Worm (Caenorhabditis elegans) whole organism, L2 larva: Measurements from ENCODE around the gene rpia-1.

Experiments used
- C34F6.9 ChIP-seq: fragments of 150-350 bp; optimal IDR thresholded peaks from 2 replicates; lab custom pipeline; 2014; ENCODE audit warnings: missing biosample characterization, missing genetic modification characterization
- F13H6.1 ChIP-seq: sonication (generic microtip); optimal IDR thresholded peaks from 2 replicates; lab custom pipeline; 2016; ENCODE audit warnings: missing genetic modification characterization, missing compliant biosample characterization
- R02D3.7 ChIP-seq: fragments of 150-350 bp; optimal IDR thresholded peaks from 2 replicates; lab custom pipeline; 2014; ENCODE audit warnings: missing biosample characterization, missing genetic modification characterization
- Y55F3AM.14 ChIP-seq: fragments of 200-800 bp; sonication (Bioruptor generic); optimal IDR thresholded peaks from 2 replicates; lab custom pipeline; 2018; ENCODE audit warnings: mild to moderate bottlenecking, missing genetic modification characterization, missing compliant biosample characterization
- ZK546.5 ChIP-seq: sonication (generic microtip); optimal IDR thresholded peaks from 2 replicates; lab custom pipeline; 2017; ENCODE audit warnings: missing biosample characterization, missing genetic modification characterization
- alr-1 ChIP-seq: fragments of 150-350 bp; optimal IDR thresholded peaks from 2 replicates; lab custom pipeline; 2014; ENCODE audit warnings: missing biosample characterization, missing genetic modification characterization
- aly-2 ChIP-seq: fragments of 150-350 bp; optimal IDR thresholded peaks from 2 replicates; lab custom pipeline; 2014; ENCODE audit warnings: missing biosample characterization, missing genetic modification characterization
- ama-1 ChIP-seq: fragments of 150-350 bp; optimal IDR thresholded peaks from 2 replicates; lab custom pipeline; 2018; ENCODE audit warnings: inconsistent platforms
- blmp-1 ChIP-seq: sonication (generic microtip); optimal IDR thresholded peaks from 2 replicates; lab custom pipeline; 2017; ENCODE audit warnings: missing genetic modification characterization, mild to moderate bottlenecking, missing compliant biosample characterization, antibody characterized with exemption, moderate library complexity; ENCODE audit not compliant: insufficient read depth
- ceh-16 ChIP-seq: fragments of 150-350 bp; optimal IDR thresholded peaks from 2 replicates; lab custom pipeline; 2014; ENCODE audit warnings: missing biosample characterization, missing genetic modification characterization
- ceh-82 ChIP-seq: fragments of 150-350 bp; optimal IDR thresholded peaks from 2 replicates; lab custom pipeline; 2014; ENCODE audit warnings: missing biosample characterization, missing genetic modification characterization
- crh-2 ChIP-seq: sonication (generic microtip); optimal IDR thresholded peaks from 2 replicates; lab custom pipeline; 2017; ENCODE audit warnings: missing biosample characterization, missing genetic modification characterization
- dmd-4 ChIP-seq: sonication (generic microtip); optimal IDR thresholded peaks from 2 replicates; lab custom pipeline; 2017; ENCODE audit warnings: missing biosample characterization, missing genetic modification characterization
- egl-27 ChIP-seq: sonication (generic microtip); optimal IDR thresholded peaks from 3 replicates; lab custom pipeline; 2017; ENCODE audit warnings: missing biosample characterization, missing genetic modification reagents, missing genetic modification characterization
- elt-1 ChIP-seq: fragments of 150-350 bp; optimal IDR thresholded peaks from 2 replicates; lab custom pipeline; 2014; ENCODE audit warnings: missing biosample characterization, missing genetic modification characterization
- elt-3 ChIP-seq: sonication (generic microtip); optimal IDR thresholded peaks from 2 replicates; lab custom pipeline; 2017; ENCODE audit warnings: missing biosample characterization, missing genetic modification characterization
- fos-1 ChIP-seq: fragments of 150-350 bp; optimal IDR thresholded peaks from 2 replicates; lab custom pipeline; 2014; ENCODE audit warnings: missing biosample characterization, missing genetic modification characterization
- gmeb-1 ChIP-seq: fragments of 150-350 bp; optimal IDR thresholded peaks from 2 replicates; lab custom pipeline; 2014; ENCODE audit warnings: missing biosample characterization, missing genetic modification characterization
- lin-11 ChIP-seq: fragments of 150-350 bp; sonication (generic microtip); optimal IDR thresholded peaks from 2 replicates; lab custom pipeline; 2014; ENCODE audit warnings: missing biosample characterization, missing genetic modification characterization, inconsistent platforms, mixed read lengths
- lin-13 ChIP-seq: fragments of 150-350 bp; optimal IDR thresholded peaks from 2 replicates; lab custom pipeline; 2014; ENCODE audit warnings: missing biosample characterization, missing genetic modification reagents, missing genetic modification characterization
- lin-39 ChIP-seq: fragments of 150-350 bp; optimal IDR thresholded peaks from 2 replicates; lab custom pipeline; 2014; ENCODE audit warnings: missing biosample characterization, missing genetic modification reagents, missing genetic modification characterization
- lsy-2 ChIP-seq, 2 experiments: fragments of 150-350 bp in 1 of 2; sonication (generic microtip) in 1 of 2; optimal IDR thresholded peaks; 2 replicates each; lab custom pipeline; 2014 to 2017; ENCODE audit warnings: missing biosample characterization in 2 of 2, missing genetic modification characterization in 2 of 2
- mab-5 ChIP-seq: fragments of 150-350 bp; optimal IDR thresholded peaks from 2 replicates; lab custom pipeline; 2014; ENCODE audit warnings: missing biosample characterization, missing genetic modification characterization
- mbf-1 ChIP-seq: sonication (generic microtip); optimal IDR thresholded peaks from 2 replicates; lab custom pipeline; 2017; ENCODE audit warnings: missing biosample characterization, missing genetic modification characterization
- mdl-1 ChIP-seq, 2 experiments: fragments of 150-350 bp in 1 of 2; sonication (generic microtip) in 1 of 2; optimal IDR thresholded peaks; 2 replicates each; lab custom pipeline; 2017; ENCODE audit warnings: missing biosample characterization in 2 of 2, missing genetic modification characterization in 2 of 2
- nhr-10 ChIP-seq: sonication (generic microtip); optimal IDR thresholded peaks from 2 replicates; lab custom pipeline; 2017; ENCODE audit warnings: missing biosample characterization, missing genetic modification characterization
- nhr-11 ChIP-seq: fragments of 150-350 bp; optimal IDR thresholded peaks from 2 replicates; lab custom pipeline; 2014; ENCODE audit warnings: missing biosample characterization, missing genetic modification characterization
- nhr-12 ChIP-seq: fragments of 150-350 bp; optimal IDR thresholded peaks from 2 replicates; lab custom pipeline; 2014; ENCODE audit warnings: missing biosample characterization, missing genetic modification characterization
- nhr-129 ChIP-seq: fragments of 150-350 bp; optimal IDR thresholded peaks from 2 replicates; lab custom pipeline; 2014; ENCODE audit warnings: missing biosample characterization, missing genetic modification characterization
- nhr-21 ChIP-seq: fragments of 150-350 bp; optimal IDR thresholded peaks from 2 replicates; lab custom pipeline; 2014; ENCODE audit warnings: missing biosample characterization, missing genetic modification characterization
- nhr-23 ChIP-seq: fragments of 150-350 bp; optimal IDR thresholded peaks from 2 replicates; lab custom pipeline; 2014; ENCODE audit warnings: missing biosample characterization, missing genetic modification reagents, missing genetic modification characterization
- nhr-237 ChIP-seq: fragments of 150-350 bp; optimal IDR thresholded peaks from 2 replicates; lab custom pipeline; 2014; ENCODE audit warnings: missing biosample characterization, missing genetic modification characterization
- nhr-25 ChIP-seq: fragments of 150-350 bp; sonication (generic microtip); optimal IDR thresholded peaks from 3 replicates; lab custom pipeline; 2014; ENCODE audit warnings: missing biosample characterization, missing genetic modification characterization
- nhr-6 ChIP-seq: fragments of 150-350 bp; optimal IDR thresholded peaks from 2 replicates; lab custom pipeline; 2014; ENCODE audit warnings: missing biosample characterization, missing genetic modification characterization
- nhr-77 ChIP-seq: fragments of 150-350 bp; optimal IDR thresholded peaks from 2 replicates; lab custom pipeline; 2014; ENCODE audit warnings: missing biosample characterization, missing genetic modification characterization
- peb-1 ChIP-seq: fragments of 150-350 bp; optimal IDR thresholded peaks from 2 replicates; lab custom pipeline; 2014; ENCODE audit warnings: missing biosample characterization, missing genetic modification characterization
- sem-4 ChIP-seq: fragments of 150-350 bp; optimal IDR thresholded peaks from 2 replicates; lab custom pipeline; 2014; ENCODE audit warnings: missing biosample characterization, missing genetic modification reagents, missing genetic modification characterization
- skn-1 ChIP-seq: sonication (generic microtip); optimal IDR thresholded peaks from 2 replicates; lab custom pipeline; 2017; ENCODE audit warnings: missing biosample characterization, missing genetic modification characterization
- sma-3 ChIP-seq: sonication (generic microtip); optimal IDR thresholded peaks from 2 replicates; lab custom pipeline; 2016; ENCODE audit warnings: missing genetic modification reagents, missing genetic modification characterization, missing compliant biosample characterization
- sma-9 ChIP-seq, 2 experiments: fragments of 150-350 bp in 1 of 2; sonication (generic microtip) in 1 of 2; optimal IDR thresholded peaks; 2 replicates each; lab custom pipeline; 2014 to 2016; ENCODE audit warnings: missing genetic modification characterization in 2 of 2, mild to moderate bottlenecking in 1 of 2, missing biosample characterization in 1 of 2, missing compliant biosample characterization in 1 of 2, missing genetic modification reagents in 1 of 2, moderate library complexity in 1 of 2
- snpc-4 ChIP-seq: fragments of 150-350 bp; optimal IDR thresholded peaks from 2 replicates; lab custom pipeline; 2014; ENCODE audit warnings: missing biosample characterization, missing genetic modification characterization
- unc-39 ChIP-seq: fragments of 150-350 bp; optimal IDR thresholded peaks from 2 replicates; lab custom pipeline; 2014; ENCODE audit warnings: missing biosample characterization, missing genetic modification characterization
- unc-55 ChIP-seq: fragments of 150-350 bp; sonication (generic microtip); optimal IDR thresholded peaks from 3 replicates; lab custom pipeline; 2014; ENCODE audit warnings: missing biosample characterization, missing genetic modification reagents, missing genetic modification characterization
- unc-62 ChIP-seq: fragments of 150-350 bp; optimal IDR thresholded peaks from 2 replicates; lab custom pipeline; 2014; ENCODE audit warnings: missing biosample characterization, missing genetic modification reagents, missing genetic modification characterization
- zag-1 ChIP-seq: fragments of 150-350 bp; optimal IDR thresholded peaks from 2 replicates; lab custom pipeline; 2014; ENCODE audit warnings: missing biosample characterization, missing genetic modification characterization
- ztf-1 ChIP-seq: fragments of 200-800 bp; sonication (Bioruptor generic); conservative IDR thresholded peaks from 2 replicates; pipeline ENCODE4 v1.3.6; 2022; ENCODE audit warnings: missing genetic modification characterization, missing compliant biosample characterization
- ztf-11 ChIP-seq: sonication (generic microtip); optimal IDR thresholded peaks from 2 replicates; lab custom pipeline; 2017; ENCODE audit warnings: missing biosample characterization, missing genetic modification characterization
- ztf-4 ChIP-seq: fragments of 150-350 bp; optimal IDR thresholded peaks from 2 replicates; lab custom pipeline; 2014; ENCODE audit warnings: missing biosample characterization, missing genetic modification characterization

rpia-1 gene

ce11 chrIII:7153747-7154238 lies 30.9 kb downstream of the rpia-1 start, which contains the start of gene ogt-1:
Gene ogt-1 (minus strand): TSS chrIII:7153797.
- TF ChIP-seq lin-13 (GFP tag; lab: Kevin White, UChicago) (peak; percentile 82), nhr-237 (tag; lab: Kevin White, UChicago) (no peak), Y55F3AM.14 (GFP tag; lab: Kevin White, UChicago) (peak; percentile 39), alr-1 (no peak), ztf-11 (tag; lab: Kevin White, UChicago) (no peak), sem-4 (tag; lab: Kevin White, UChicago) (peak; percentile 88), unc-62 (no peak), nhr-6 (tag; lab: Kevin White, UChicago) (peak; percentile 91), mbf-1 (tag; lab: Kevin White, UChicago) (no peak), F13H6.1 (tag; lab: Kevin White, UChicago) (peak; percentile 92), nhr-11 (tag; lab: Kevin White, UChicago) (no peak), ztf-1 (GFP tag; lab: Robert Waterston, UW) (no peak), nhr-77 (tag; lab: Kevin White, UChicago) (no peak), nhr-21 (tag; lab: Kevin White, UChicago) (peak; percentile 72), ceh-82 (no peak), fos-1 (peak; percentile 79), snpc-4 (tag; lab: Kevin White, UChicago) (peak; percentile 80), lin-11 (no peak), nhr-10 (no peak), nhr-129 (tag; lab: Kevin White, UChicago) (peak; percentile 90), sma-3 (GFP tag; lab: Kevin White, UChicago) (peak; percentile 86), nhr-23 (tag; lab: Kevin White, UChicago) (no peak), zag-1 (peak; percentile 58), nhr-12 (tag; lab: Kevin White, UChicago) (no peak), unc-39 (tag; lab: Kevin White, UChicago) (no peak), blmp-1 (tag; lab: Kevin White, UChicago) (peak; percentile 66), lin-39 (tag; lab: Kevin White, UChicago) (no peak), ama-1 (lab: Kevin White, UChicago) (peak; percentile 84), ztf-4 (tag; lab: Kevin White, UChicago) (peak; percentile 93), gmeb-1 (tag; lab: Kevin White, UChicago) (peak; percentile 81), C34F6.9 (peak; percentile 94), R02D3.7 (no peak), ZK546.5 (peak; percentile 48), egl-27 (peak; percentile 98), ceh-16 (tag; lab: Kevin White, UChicago) (peak; percentile 67), crh-2 (tag; lab: Kevin White, UChicago) (peak; percentile 95), aly-2 (no peak), unc-55 (GFP tag; lab: Kevin White, UChicago) (peak; percentile 96), elt-3 (tag; lab: Kevin White, UChicago) (no peak), mdl-1 (tag; optimal IDR thresholded peaks at IDR 0.05; lab: Kevin White, UChicago) (peak; percentile 71 to 85), nhr-25 (tag; lab: Kevin White, UChicago) (peak; percentile 94), skn-1 (tag; lab: Kevin White, UChicago) (no peak), dmd-4 (tag; lab: Kevin White, UChicago) (no peak), mab-5 (tag; lab: Kevin White, UChicago) (peak; percentile 64), lsy-2 (tag; optimal IDR thresholded peaks at IDR 0.05; lab: Kevin White, UChicago) (peak; percentile 56 to 93), peb-1 (tag; lab: Kevin White, UChicago) (no peak), elt-1 (tag; lab: Kevin White, UChicago) (no peak), sma-9 (GFP tag; optimal IDR thresholded peaks at IDR 0.05; lab: Kevin White, UChicago) (peak; percentile 98), sma-9 (tag; optimal IDR thresholded peaks at IDR 0.05; lab: Kevin White, UChicago) (no peak)
